Worm (Caenorhabditis elegans) whole organism, L3 larva: Measurements from ENCODE around the gene str-56.
A peak's percentile ranks its signal among the peaks of the same experiment; 100 is the strongest.

Experiments
- R02D3.7 ChIP-seq: fragments of 150-350 bp; optimal IDR thresholded peaks from 2 replicates; lab custom pipeline; 2014; ENCODE audit warnings: missing biosample characterization, missing genetic modification characterization
- ZK546.5 ChIP-seq: sonication (generic microtip); optimal IDR thresholded peaks from 2 replicates; lab custom pipeline; 2017; ENCODE audit warnings: missing biosample characterization, missing genetic modification characterization
- ama-1 ChIP-seq: fragments of 150-350 bp; optimal IDR thresholded peaks from 2 replicates; lab custom pipeline; 2018
- ceh-28 ChIP-seq: fragments of 150-350 bp; optimal IDR thresholded peaks from 2 replicates; lab custom pipeline; 2014; ENCODE audit warnings: missing biosample characterization, missing genetic modification reagents, missing genetic modification characterization
- ceh-82 ChIP-seq: fragments of 150-350 bp; optimal IDR thresholded peaks from 2 replicates; lab custom pipeline; 2014; ENCODE audit warnings: missing biosample characterization, missing genetic modification characterization
- egl-27 ChIP-seq: sonication (generic microtip); optimal IDR thresholded peaks from 4 replicates; lab custom pipeline; 2017; ENCODE audit warnings: missing biosample characterization, missing genetic modification reagents, missing genetic modification characterization
- egl-5 ChIP-seq: fragments of 150-350 bp; optimal IDR thresholded peaks from 2 replicates; lab custom pipeline; 2017; ENCODE audit warnings: missing biosample characterization, missing genetic modification reagents, missing genetic modification characterization, inconsistent platforms
- elt-1 ChIP-seq: fragments of 150-350 bp; optimal IDR thresholded peaks from 2 replicates; lab custom pipeline; 2014; ENCODE audit warnings: missing biosample characterization, missing genetic modification characterization
- elt-2 ChIP-seq: sonication (generic microtip); optimal IDR thresholded peaks from 2 replicates; lab custom pipeline; 2016; ENCODE audit warnings: missing genetic modification reagents, mild to moderate bottlenecking, missing genetic modification characterization, missing compliant biosample characterization
- fkh-10 ChIP-seq: sonication (generic microtip); optimal IDR thresholded peaks from 2 replicates; lab custom pipeline; 2017; ENCODE audit warnings: missing biosample characterization, missing genetic modification reagents, missing genetic modification characterization
- fkh-2 ChIP-seq: fragments of 150-350 bp; optimal IDR thresholded peaks from 2 replicates; lab custom pipeline; 2014; ENCODE audit warnings: missing biosample characterization, missing genetic modification reagents, missing genetic modification characterization
- fos-1 ChIP-seq: fragments of 150-350 bp; optimal IDR thresholded peaks from 2 replicates; lab custom pipeline; 2014; ENCODE audit warnings: missing biosample characterization, missing genetic modification characterization
- jun-1 ChIP-seq: fragments of 150-350 bp; optimal IDR thresholded peaks from 2 replicates; lab custom pipeline; 2014; ENCODE audit warnings: missing biosample characterization, missing genetic modification reagents, missing genetic modification characterization
- lin-15B ChIP-seq: fragments of 150-350 bp; optimal IDR thresholded peaks from 2 replicates; lab custom pipeline; 2014; ENCODE audit warnings: missing biosample characterization, missing genetic modification characterization
- lin-39 ChIP-seq: fragments of 150-350 bp; optimal IDR thresholded peaks from 2 replicates; lab custom pipeline; 2018; ENCODE audit warnings: missing biosample characterization, missing genetic modification reagents, missing genetic modification characterization
- lsy-12 ChIP-seq: sonication (generic microtip); optimal IDR thresholded peaks from 2 replicates; lab custom pipeline; 2016; ENCODE audit warnings: mild to moderate bottlenecking, missing genetic modification characterization, missing compliant biosample characterization
- mdl-1 ChIP-seq: fragments of 150-350 bp; optimal IDR thresholded peaks from 2 replicates; lab custom pipeline; 2014; ENCODE audit warnings: missing biosample characterization, missing genetic modification characterization
- mml-1 ChIP-seq: fragments of 150-350 bp; sonication (generic microtip); optimal IDR thresholded peaks from 3 replicates; lab custom pipeline; 2014; ENCODE audit warnings: missing biosample characterization, missing genetic modification characterization
- nfya-1 ChIP-seq: sonication (generic microtip); optimal IDR thresholded peaks from 2 replicates; lab custom pipeline; 2017; ENCODE audit warnings: missing genetic modification characterization, mild to moderate bottlenecking, missing compliant biosample characterization, antibody characterized with exemption, moderate library complexity; ENCODE audit not compliant: insufficient read depth
- nhr-11 ChIP-seq: fragments of 150-350 bp; optimal IDR thresholded peaks from 2 replicates; lab custom pipeline; 2014; ENCODE audit warnings: missing biosample characterization, missing genetic modification characterization
- nhr-12 ChIP-seq: fragments of 150-350 bp; optimal IDR thresholded peaks from 2 replicates; lab custom pipeline; 2014; ENCODE audit warnings: missing biosample characterization, missing genetic modification characterization
- nhr-23 ChIP-seq: fragments of 150-350 bp; optimal IDR thresholded peaks from 2 replicates; lab custom pipeline; 2014; ENCODE audit warnings: missing biosample characterization, missing genetic modification reagents, missing genetic modification characterization
- nhr-237 ChIP-seq: fragments of 150-350 bp; optimal IDR thresholded peaks from 2 replicates; lab custom pipeline; 2014; ENCODE audit warnings: missing biosample characterization, missing genetic modification characterization
- nhr-67 ChIP-seq: fragments of 150-350 bp; optimal IDR thresholded peaks from 2 replicates; lab custom pipeline; 2014; ENCODE audit warnings: missing biosample characterization, missing genetic modification characterization
- nhr-77 ChIP-seq: fragments of 150-350 bp; optimal IDR thresholded peaks from 2 replicates; lab custom pipeline; 2014; ENCODE audit warnings: missing biosample characterization, missing genetic modification characterization
- pha-4 ChIP-seq: fragments of 150-350 bp; optimal IDR thresholded peaks from 2 replicates; lab custom pipeline; 2014; ENCODE audit warnings: missing biosample characterization, missing genetic modification reagents, missing genetic modification characterization
- pqm-1 ChIP-seq: fragments of 150-350 bp; optimal IDR thresholded peaks from 2 replicates; lab custom pipeline; 2017; ENCODE audit warnings: missing biosample characterization, missing genetic modification characterization, inconsistent platforms
- sea-2 ChIP-seq: fragments of 150-350 bp; sonication (generic microtip); optimal IDR thresholded peaks from 4 replicates; lab custom pipeline; 2014; ENCODE audit warnings: missing biosample characterization, missing genetic modification reagents, missing genetic modification characterization
- skn-1 ChIP-seq: fragments of 150-350 bp; optimal IDR thresholded peaks from 2 replicates; lab custom pipeline; 2014; ENCODE audit warnings: missing biosample characterization, missing genetic modification characterization
- snpc-4 ChIP-seq: fragments of 150-350 bp; optimal IDR thresholded peaks from 2 replicates; lab custom pipeline; 2014; ENCODE audit warnings: missing biosample characterization, missing genetic modification characterization
- unc-62 ChIP-seq: fragments of 150-350 bp; sonication (generic microtip); optimal IDR thresholded peaks from 4 replicates; lab custom pipeline; 2014; ENCODE audit warnings: missing biosample characterization, missing genetic modification reagents, missing genetic modification characterization
- zag-1 ChIP-seq: fragments of 150-350 bp; optimal IDR thresholded peaks from 2 replicates; lab custom pipeline; 2014; ENCODE audit warnings: missing biosample characterization, missing genetic modification characterization
- ztf-4 ChIP-seq: fragments of 150-350 bp; optimal IDR thresholded peaks from 2 replicates; lab custom pipeline; 2014; ENCODE audit warnings: missing biosample characterization, missing genetic modification characterization

Gene str-56

ce11 chrV:15880705-15881104, 8.3 kb downstream of the str-56 start (continued):
- TF ChIP-seq unc-62 (GFP tag; lab: Kevin White, UChicago) = no peak
- no peak for TF ChIP-seq nhr-23
- TF ChIP-seq nhr-12 (tag; lab: Kevin White, UChicago) = no peak
- no peak for TF ChIP-seq nhr-11 (tag; lab: Kevin White, UChicago)

ce11 chrV:15884698-15885097, 12.3 kb downstream of the str-56 start, which contains the start of gene oac-42:
oac-42 (minus strand) TSS chrV:15884798.
- no peak for TF ChIP-seq nhr-67 (tag; lab: Kevin White, UChicago)
- TF ChIP-seq elt-1 (tag; lab: Kevin White, UChicago) = no peak
- no peak for TF ChIP-seq snpc-4 (tag; lab: Kevin White, UChicago)
- no peak for TF ChIP-seq sea-2 (GFP tag; lab: Kevin White, UChicago)
- TF ChIP-seq nhr-237 = no peak
- no peak for TF ChIP-seq egl-5 (tag; lab: Kevin White, UChicago)
- no peak for TF ChIP-seq lin-15B (tag; lab: Kevin White, UChicago)
- TF ChIP-seq egl-27 (tag; lab: Kevin White, UChicago) = no peak
- TF ChIP-seq mdl-1 = no peak
- TF ChIP-seq ztf-4 (tag; lab: Kevin White, UChicago) = no peak
- no peak for TF ChIP-seq ceh-82 (tag; lab: Kevin White, UChicago)
- TF ChIP-seq lsy-12 (tag; lab: Kevin White, UChicago) = no peak
- no peak for TF ChIP-seq jun-1 (tag; lab: Kevin White, UChicago)
- no peak for TF ChIP-seq mml-1 (tag; lab: Kevin White, UChicago)
- no peak for TF ChIP-seq unc-62 (GFP tag; lab: Kevin White, UChicago)
- no peak for TF ChIP-seq fkh-10
- TF ChIP-seq nhr-77 (tag; lab: Kevin White, UChicago) = no peak
- TF ChIP-seq nhr-11 (tag; lab: Kevin White, UChicago) = no peak
- TF ChIP-seq zag-1 = no peak

ce11 chrV:15885967-15886366, 13.6 kb downstream of the str-56 start, which contains the start of gene T06C12.9:
T06C12.9 (minus strand) TSS chrV:15886067.
- TF ChIP-seq pqm-1 (tag; lab: Kevin White, UChicago) (peak; percentile 9), ZK546.5 (no peak), nfya-1 (tag; lab: Kevin White, UChicago) (no peak), nhr-77 (tag; lab: Kevin White, UChicago) (no peak)
- TF ChIP-seq, all 47 proteins: peak for 1

ce11 chrV:15887708-15888295, 15.4 kb downstream of the str-56 start:
- TF ChIP-seq jun-1 (tag; lab: Kevin White, UChicago) (peak; percentile 70), nfya-1 (tag; lab: Kevin White, UChicago) (peak; percentile 76), fos-1 (tag; lab: Kevin White, UChicago) (peak; percentile 33), ama-1 (lab: Kevin White, UChicago) (no peak), nhr-67 (tag; lab: Kevin White, UChicago) (no peak), pqm-1 (tag; lab: Kevin White, UChicago) (peak; percentile 89), R02D3.7 (tag; lab: Kevin White, UChicago) (no peak), snpc-4 (tag; lab: Kevin White, UChicago) (no peak), elt-2 (tag; lab: Kevin White, UChicago) (peak; percentile 93), nhr-237 (no peak), skn-1 (tag; lab: Kevin White, UChicago) (no peak), pha-4 (tag; lab: Kevin White, UChicago) (peak; percentile 16)

- no peak for TF ChIP-seq pha-4 (tag; lab: Kevin White, UChicago)
- no peak for TF ChIP-seq nhr-12 (tag; lab: Kevin White, UChicago)
- no peak for TF ChIP-seq ceh-82 (tag; lab: Kevin White, UChicago)
- no peak for TF ChIP-seq lin-39 (tag; lab: Kevin White, UChicago)
- no peak for TF ChIP-seq nfya-1 (tag; lab: Kevin White, UChicago)
- no peak for TF ChIP-seq elt-2 (tag; lab: Kevin White, UChicago)
- no peak for TF ChIP-seq skn-1 (tag; lab: Kevin White, UChicago)
- TF ChIP-seq sea-2 (GFP tag; lab: Kevin White, UChicago) = no peak
- TF ChIP-seq ztf-4 (tag; lab: Kevin White, UChicago) = no peak
- no peak for TF ChIP-seq ama-1 (lab: Kevin White, UChicago)
- TF ChIP-seq nhr-77 (tag; lab: Kevin White, UChicago) = no peak
- no peak for TF ChIP-seq pqm-1 (tag; lab: Kevin White, UChicago)
- no peak for TF ChIP-seq ceh-28
- TF ChIP-seq fkh-10 = no peak
- no peak for TF ChIP-seq fkh-2
- no peak for TF ChIP-seq unc-62 (GFP tag; lab: Kevin White, UChicago)
These were observed 16.4 kb downstream of the str-56 start, which contains the start of gene cgt-1 for ce11 chrV:15888751-15889150. cgt-1 (minus strand) TSS chrV:15888851.
